Worm (Caenorhabditis elegans) whole organism, young adult: ENCODE measurements around the gene F55A11.4.

Experiments used
- D2030.7 ChIP-seq: fragments of 200-800 bp; sonication (Bioruptor generic); IDR thresholded peaks from 2 replicates; pipeline ENCODE4 v1.3.6; 2022; ENCODE audit warnings: missing genetic modification reagents, missing genetic modification characterization, missing compliant biosample characterization
- F23B12.7 ChIP-seq: sonication (generic microtip); optimal IDR thresholded peaks from 2 replicates; lab custom pipeline; 2017; ENCODE audit warnings: missing genetic modification characterization, mild to moderate bottlenecking, missing compliant biosample characterization, antibody characterized with exemption, moderate library complexity; ENCODE audit not compliant: insufficient read depth
- F55B11.4 ChIP-seq: sonication (generic microtip); optimal IDR thresholded peaks from 2 replicates; lab custom pipeline; 2016; ENCODE audit warnings: missing compliant biosample characterization, missing genetic modification characterization, borderline replicate concordance; ENCODE audit not compliant: insufficient read depth
- Y53F4B.3 ChIP-seq: fragments of 200-800 bp; sonication (Bioruptor generic); IDR thresholded peaks from 2 replicates; pipeline ENCODE4 v1.3.6; 2022; ENCODE audit warnings: missing genetic modification reagents, missing genetic modification characterization, missing compliant biosample characterization
- bed-1 ChIP-seq: fragments of 200-800 bp; sonication (Bioruptor generic); IDR thresholded peaks from 2 replicates; pipeline ENCODE4 v1.3.6; 2022; ENCODE audit warnings: missing genetic modification reagents, missing genetic modification characterization, missing compliant biosample characterization
- cebp-1 ChIP-seq, 2 experiments: fragments of 200-800 bp in 1 of 2; sonication (Bioruptor generic) in 1 of 2; sonication (generic microtip) in 1 of 2; IDR thresholded peaks in 1 of 2; optimal IDR thresholded peaks in 1 of 2; 2 replicates each; pipeline versions ENCODE4 v1.3.6 to Lab custom; 2017 to 2022; ENCODE audit warnings: missing compliant biosample characterization in 2 of 2, missing genetic modification characterization in 2 of 2, mild to moderate bottlenecking in 1 of 2, missing genetic modification reagents in 1 of 2, moderate library complexity in 1 of 2
- ceh-100 ChIP-seq: fragments of 200-800 bp; sonication (Bioruptor generic); IDR thresholded peaks from 2 replicates; pipeline ENCODE4 v1.3.6; 2022; ENCODE audit warnings: missing genetic modification reagents, missing genetic modification characterization, missing compliant biosample characterization
- efl-1 ChIP-seq: fragments of 150-350 bp; optimal IDR thresholded peaks from 2 replicates; lab custom pipeline; 2014; ENCODE audit warnings: missing biosample characterization, missing genetic modification reagents, missing genetic modification characterization
- lin-26 ChIP-seq: fragments of 200-800 bp; sonication (Bioruptor generic); IDR thresholded peaks from 2 replicates; pipeline ENCODE4 v1.3.6; 2022; ENCODE audit warnings: missing genetic modification reagents, missing genetic modification characterization, missing compliant biosample characterization
- rpc-1 ChIP-seq, 2 experiments: fragments of 150-350 bp in 1 of 2; sonication (generic microtip) in 1 of 2; optimal IDR thresholded peaks; 2 replicates each; lab custom pipeline; 2014 to 2018; ENCODE audit warnings: missing biosample characterization in 1 of 2, missing genetic modification characterization in 1 of 2, missing genetic modification reagents in 1 of 2, missing genotype in 1 of 2
- snpc-4 ChIP-seq, 5 experiments: fragments of 150-350 bp in 1 of 5; sonication (generic microtip) in 4 of 5; optimal IDR thresholded peaks; 2 replicates each; lab custom pipeline; 2014 to 2018; ENCODE audit warnings: missing genetic modification characterization in 5 of 5, missing biosample characterization in 3 of 5, antibody characterized with exemption in 2 of 5, mild to moderate bottlenecking in 2 of 5, missing compliant biosample characterization in 2 of 5, missing genotype in 2 of 5, moderate library complexity in 2 of 5, missing genetic modification reagents in 1 of 5
- tbx-9 ChIP-seq: sonication (generic microtip); optimal IDR thresholded peaks from 2 replicates; lab custom pipeline; 2016; ENCODE audit warnings: borderline replicate concordance, missing genetic modification characterization, inconsistent platforms, missing compliant biosample characterization
- unc-62 ChIP-seq: fragments of 150-350 bp; optimal IDR thresholded peaks from 2 replicates; lab custom pipeline; 2014; ENCODE audit warnings: missing biosample characterization, missing genetic modification reagents, missing genetic modification characterization
- ztf-3 ChIP-seq: fragments of 200-800 bp; sonication (Bioruptor generic); optimal IDR thresholded peaks from 2 replicates; lab custom pipeline; 2018; ENCODE audit warnings: mild to moderate bottlenecking, missing genetic modification characterization, missing compliant biosample characterization

DNA sequence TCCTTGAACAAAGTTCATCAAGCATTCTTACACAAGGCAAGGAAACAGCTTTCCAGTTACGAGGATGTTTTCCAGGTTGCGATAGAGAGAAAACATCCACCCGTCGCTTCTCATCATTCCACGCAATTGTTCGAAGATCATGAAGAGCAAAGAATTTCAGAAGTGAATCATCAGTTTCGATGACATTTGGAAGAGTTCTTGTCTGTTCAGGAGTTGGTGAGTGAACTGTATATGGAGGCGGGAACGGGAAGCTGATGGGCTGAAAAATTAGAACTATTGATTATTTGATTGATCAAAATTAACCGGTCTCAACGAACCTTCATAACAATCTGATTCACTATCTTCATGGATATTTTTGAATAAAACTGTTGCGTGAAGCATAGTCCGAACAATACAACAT is 38.2 kb upstream of the F55A11.4 start:
- TF ChIP-seq snpc-4 (GFP tag; optimal IDR thresholded peaks at IDR 0.05; lab: Kevin White, UChicago): no peak
- no peak for TF ChIP-seq snpc-4 (tag; optimal IDR thresholded peaks at IDR 0.05; lab: Kevin White, UChicago)
- no peak for TF ChIP-seq Y53F4B.3
- TF ChIP-seq efl-1 (GFP tag; lab: Kevin White, UChicago): no peak
- no peak for TF ChIP-seq unc-62 (GFP tag; lab: Kevin White, UChicago)
- no peak for TF ChIP-seq bed-1
- TF ChIP-seq ztf-3 (GFP tag; lab: Kevin White, UChicago): no peak
- TF ChIP-seq F55B11.4: no peak
- no peak for TF ChIP-seq cebp-1 (GFP tag; IDR thresholded peaks at IDR 0.05; lab: Robert Waterston, UW)
- TF ChIP-seq cebp-1 (tag; optimal IDR thresholded peaks at IDR 0.05; lab: Kevin White, UChicago): no peak
- no peak for TF ChIP-seq D2030.7 (GFP tag; lab: Robert Waterston, UW)
- no peak for TF ChIP-seq tbx-9
- TF ChIP-seq F23B12.7 (tag; lab: Kevin White, UChicago): no peak
- no peak for TF ChIP-seq ceh-100 (GFP tag; lab: Robert Waterston, UW)
- TF ChIP-seq lin-26: no peak
- TF ChIP-seq rpc-1 (optimal IDR thresholded peaks at IDR 0.05; lab: Kevin White, UChicago): no peak
- TF ChIP-seq rpc-1 (tag; optimal IDR thresholded peaks at IDR 0.05; lab: Kevin White, UChicago): no peak
